Fruit fly (Drosophila melanogaster): ENCODE results near the gene CG42394.

Gene CG42394

dm6 chr3R:10893327-10893726, 43.7 kb downstream of the CG42394 start, which contains the start of gene CG6621:
TSS of gene CG6621 (minus strand) at chr3R:10893531.
- peak; percentile 85 for TF ChIP-seq HmgZ (tag; optimal IDR thresholded peaks at IDR 0.05)
- peak; percentile 38 for TF ChIP-seq Abd-B (GFP tag; optimal IDR thresholded peaks at IDR 0.05)
- no peak for TF ChIP-seq Dbx (GFP tag; IDR thresholded peaks at IDR 0.05)
- TF ChIP-seq CG13123 (GFP tag; optimal IDR thresholded peaks at IDR 0.05), result no peak
- no peak for TF ChIP-seq CkIIα-i1 (GFP tag; IDR thresholded peaks at IDR 0.05)
- TF ChIP-seq ATbp (GFP tag; optimal IDR thresholded peaks at IDR 0.05), result no peak
- TF ChIP-seq CG17912 (GFP tag; optimal IDR thresholded peaks at IDR 0.05), result peak; percentile 30
- 0 out of 3 replicates have a peak, but pooled peaks have one; percentile 36 for TF ChIP-seq HLH4C (GFP tag; IDR thresholded peaks at IDR 0.05; ENCODE audit: partially characterized antibody)
- no peak for TF ChIP-seq gem (tag; optimal IDR thresholded peaks at IDR 0.05)
- peak; percentile 99 for TF ChIP-seq stwl (tag; optimal IDR thresholded peaks at IDR 0.05)
- no peak for TF ChIP-seq CG17328 (GFP tag; IDR thresholded peaks at IDR 0.05)
- TF ChIP-seq Ets65A (GFP tag), result peak; percentile 84
- TF ChIP-seq esg (GFP tag; conservative IDR thresholded peaks at IDR 0.05), result no peak
- TF ChIP-seq CG18476 (GFP tag; optimal IDR thresholded peaks at IDR 0.05), result no peak
- TF ChIP-seq CG10147 (GFP tag; optimal IDR thresholded peaks at IDR 0.05), result peak; percentile 13
- TF ChIP-seq E2f1 (GFP tag; IDR thresholded peaks at IDR 0.05), result no peak
- TF ChIP-seq CG11695 (GFP tag; IDR thresholded peaks at IDR 0.05), result no peak
- peak; percentile 68 for TF ChIP-seq Bgb (GFP tag; IDR thresholded peaks at IDR 0.05; ENCODE audit: partially characterized antibody)
- peak; percentile 95 for TF ChIP-seq MBD-R2 (GFP tag; IDR thresholded peaks at IDR 0.05)
- TF ChIP-seq z (GFP tag; IDR thresholded peaks at IDR 0.05), result no peak
- no peak for TF ChIP-seq D19A (tag; optimal IDR thresholded peaks at IDR 0.05)
- TF ChIP-seq Camta (GFP tag; optimal IDR thresholded peaks at IDR 0.05), result no peak
- TF ChIP-seq grn (GFP tag; optimal IDR thresholded peaks at IDR 0.05), result no peak
- no peak for TF ChIP-seq CG3995 (GFP tag; optimal IDR thresholded peaks at IDR 0.05)
- 0 out of 2 replicates have a peak, but pooled peaks have one; percentile 10 for TF ChIP-seq ssp (GFP tag; IDR thresholded peaks at IDR 0.05)
- peak; percentile 70 for TF ChIP-seq CG16813 (GFP tag; IDR thresholded peaks at IDR 0.05; ENCODE audit: partially characterized antibody)
- no peak for TF ChIP-seq Optix (GFP tag; IDR thresholded peaks at IDR 0.05)
- no peak for TF ChIP-seq Eip74EF (GFP tag; optimal IDR thresholded peaks at IDR 0.05)
- TF ChIP-seq CG7357 (GFP tag; IDR thresholded peaks at IDR 0.05), result no peak
- no peak for TF ChIP-seq en (GFP tag; optimal IDR thresholded peaks at IDR 0.05)
- TF ChIP-seq B-H1 (GFP tag; IDR thresholded peaks at IDR 0.05), result no peak
- TF ChIP-seq zen2 (GFP tag; IDR thresholded peaks at IDR 0.05; ENCODE audit: partially characterized antibody), result peak; percentile 15; the same call in 1 of the 3 replicates
- peak; percentile 9 for TF ChIP-seq Fer1 (GFP tag; optimal IDR thresholded peaks at IDR 0.05)
- peak; percentile 67; the same call in 2 of the 3 replicates for TF ChIP-seq CG6791 (GFP tag; IDR thresholded peaks at IDR 0.05; ENCODE audit: partially characterized antibody)
- TF ChIP-seq Bdp1 (GFP tag; optimal IDR thresholded peaks at IDR 0.05), result peak; percentile 44
- TF ChIP-seq hkb (optimal IDR thresholded peaks at IDR 0.05), result peak; percentile 28
- no peak for TF ChIP-seq hkb (GFP tag; IDR thresholded peaks at IDR 0.05)
- peak; percentile 2 for TF ChIP-seq nerfin-1 (tag; optimal IDR thresholded peaks at IDR 0.05)
- TF ChIP-seq phol (tag; optimal IDR thresholded peaks at IDR 0.05), result peak; percentile 71
- TF ChIP-seq CG6765 (GFP tag; optimal IDR thresholded peaks at IDR 0.05), result no peak
- no peak for TF ChIP-seq dan (GFP tag; IDR thresholded peaks at IDR 0.05)
- TF ChIP-seq CG12744 (GFP tag; optimal IDR thresholded peaks at IDR 0.05), result peak; percentile 34
- no peak for TF ChIP-seq CG7271 (tag; optimal IDR thresholded peaks at IDR 0.05)
- TF ChIP-seq CG8359 (GFP tag; optimal IDR thresholded peaks at IDR 0.05; ENCODE audit: borderline replicate concordance), result no peak
- peak; percentile 51; the same call in 1 of the 2 replicates for TF ChIP-seq inv (GFP tag; IDR thresholded peaks at IDR 0.05; ENCODE audit: partially characterized antibody)
- no peak for TF ChIP-seq mam (GFP tag; optimal IDR thresholded peaks at IDR 0.05)
- TF ChIP-seq CG9797 (GFP tag; optimal IDR thresholded peaks at IDR 0.05), result peak; percentile 93
- no peak for TF ChIP-seq CG17186 (GFP tag; optimal IDR thresholded peaks at IDR 0.05)
- no peak for TF ChIP-seq Sox100B (GFP tag; optimal IDR thresholded peaks at IDR 0.05)
- TF ChIP-seq HmgD (GFP tag; optimal IDR thresholded peaks at IDR 0.05), result peak; percentile 4
- TF ChIP-seq CG2678 (tag; optimal IDR thresholded peaks at IDR 0.05), result no peak

Measured in whole organism, embryonic.